Fruit fly (Drosophila melanogaster): ENCODE measurements around the gene CG46304.
A peak's percentile ranks its signal among the peaks of the same experiment; 100 is the strongest.

dm6 chr2L:18945765-18946552 lies at the start of gene CG46304:
- TF ChIP-seq fd85E (GFP tag; optimal IDR thresholded peaks at IDR 0.05) = no peak
- peak; percentile 42 for TF ChIP-seq OdsH (GFP tag; optimal IDR thresholded peaks at IDR 0.05)
- peak; percentile 51 for TF ChIP-seq spab (GFP tag; optimal IDR thresholded peaks at IDR 0.05)
- no peak for TF ChIP-seq Blimp-1 (GFP tag; optimal IDR thresholded peaks at IDR 0.05)
- no peak for TF ChIP-seq fkh (GFP tag; optimal IDR thresholded peaks at IDR 0.05)
- TF ChIP-seq CG6808 (GFP tag; optimal IDR thresholded peaks at IDR 0.05) = peak; percentile 62
